Worm (Caenorhabditis elegans): Measurements from ENCODE around the gene C46F11.6.

Gene C46F11.6

DNA sequence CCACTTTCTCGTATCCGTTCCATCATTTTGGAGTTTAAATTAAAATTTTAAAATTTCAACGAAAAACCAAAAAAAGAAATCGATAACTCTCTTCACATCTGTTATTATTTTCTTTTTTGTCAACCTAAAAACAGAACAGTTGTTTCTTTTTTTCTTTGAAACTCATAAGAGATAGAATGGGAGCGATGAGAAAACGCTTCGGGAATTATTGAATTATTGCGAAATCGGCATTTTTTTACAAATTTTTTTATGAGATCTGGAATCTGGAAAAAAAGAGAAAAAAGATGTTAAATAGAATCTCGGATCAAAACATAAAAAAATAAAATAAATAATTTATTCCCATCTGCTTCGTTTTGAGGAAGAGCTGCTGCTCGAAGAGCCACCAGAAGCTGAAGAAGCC lies 12.8 kb downstream of the C46F11.6 start, which contains the start of gene C46F11.5:
Gene C46F11.5, minus strand, starts transcription at position 128 of the 400 bp plus-strand sequence.
- no peak for TF ChIP-seq tbx-11 (GFP tag; IDR thresholded peaks at IDR 0.05)
- no peak for TF ChIP-seq scrt-1 (GFP tag; IDR thresholded peaks at IDR 0.05)

- TF ChIP-seq ceh-36 (tag; optimal IDR thresholded peaks at IDR 0.05) (no peak), hnd-1 (tag; optimal IDR thresholded peaks at IDR 0.05) (no peak), ets-7 (tag; optimal IDR thresholded peaks at IDR 0.05) (no peak)
Observed at ce11 chrIII:3652964-3653363, 17.3 kb downstream of the C46F11.6 start.

DNA sequence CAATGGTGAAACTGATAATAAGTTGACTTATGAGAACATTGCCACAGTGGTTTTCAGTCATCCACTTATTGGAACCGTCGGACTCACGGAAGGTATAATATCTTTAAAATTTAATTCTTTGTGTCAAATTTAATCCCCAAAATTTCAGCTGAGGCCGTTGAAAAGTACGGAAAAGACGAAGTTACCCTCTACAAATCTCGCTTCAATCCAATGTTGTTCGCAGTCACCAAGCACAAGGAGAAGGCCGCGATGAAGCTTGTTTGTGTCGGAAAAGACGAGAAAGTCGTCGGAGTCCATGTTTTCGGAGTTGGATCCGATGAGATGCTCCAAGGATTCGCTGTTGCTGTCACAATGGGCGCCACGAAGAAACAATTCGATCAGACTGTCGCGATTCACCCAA lies 17.8 kb downstream of the C46F11.6 start:
- TF ChIP-seq ceh-36 (tag; optimal IDR thresholded peaks at IDR 0.05) (no peak), hmbx-1 (tag; optimal IDR thresholded peaks at IDR 0.05) (no peak), hmg-4 (GFP tag; optimal IDR thresholded peaks at IDR 0.05) (no peak), flt-1 (GFP tag; IDR thresholded peaks at IDR 0.05) (no peak), pes-1 (GFP tag; IDR thresholded peaks at IDR 0.05) (no peak), F13C5.2 (tag; optimal IDR thresholded peaks at IDR 0.05) (no peak), sea-1 (GFP tag; conservative IDR thresholded peaks at IDR 0.05) (no peak), tbx-37 (GFP tag; conservative IDR thresholded peaks at IDR 0.05) (no peak)

- TF ChIP-seq tra-4 (tag; optimal IDR thresholded peaks at IDR 0.05): no peak
Observed at ce11 chrIII:3650677-3651315, 19.4 kb downstream of the C46F11.6 start, which contains the start of the genes madf-8 and gsr-1. TSS of gene madf-8 (minus strand) at chrIII:3650832. TSS of gene gsr-1 (plus strand) at chrIII:3650907.

DNA sequence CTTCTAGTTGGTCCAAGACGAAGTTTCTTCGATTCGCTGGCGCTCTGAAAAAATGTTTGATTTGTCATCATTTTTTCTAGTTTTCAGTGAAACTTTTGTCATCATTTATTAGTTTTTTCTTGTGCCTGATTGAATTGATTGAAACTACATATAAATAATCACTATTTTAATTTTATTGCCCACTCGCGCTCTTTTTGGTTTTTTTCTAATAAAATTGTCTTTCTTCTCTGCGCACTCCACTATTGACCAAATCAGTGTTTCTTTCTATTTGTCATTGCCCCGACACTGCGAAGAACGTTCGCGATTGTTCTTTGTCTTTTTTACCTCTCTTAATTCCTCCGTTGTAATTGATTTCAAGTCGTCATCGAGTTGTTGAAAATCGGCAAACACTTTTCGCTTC lies 20.0 kb downstream of the C46F11.6 start:
- no peak for TF ChIP-seq scrt-1 (GFP tag; IDR thresholded peaks at IDR 0.05)
- TF ChIP-seq flt-1 (GFP tag; IDR thresholded peaks at IDR 0.05): no peak
- TF ChIP-seq F13C5.2 (tag; optimal IDR thresholded peaks at IDR 0.05): no peak
- TF ChIP-seq hnd-1 (tag; optimal IDR thresholded peaks at IDR 0.05): no peak
- TF ChIP-seq tbx-37 (GFP tag; conservative IDR thresholded peaks at IDR 0.05): no peak
- TF ChIP-seq ceh-13 (GFP tag; optimal IDR thresholded peaks at IDR 0.05): no peak
- no peak for TF ChIP-seq pes-1 (GFP tag; IDR thresholded peaks at IDR 0.05)
- TF ChIP-seq ama-1 (optimal IDR thresholded peaks at IDR 0.05): no peak
- no peak for TF ChIP-seq ceh-36 (tag; optimal IDR thresholded peaks at IDR 0.05)
- no peak for TF ChIP-seq hmbx-1 (tag; optimal IDR thresholded peaks at IDR 0.05)
- TF ChIP-seq sea-1 (GFP tag; conservative IDR thresholded peaks at IDR 0.05): no peak
- TF ChIP-seq tra-4 (tag; optimal IDR thresholded peaks at IDR 0.05): no peak

- TF ChIP-seq hmg-4 (GFP tag; optimal IDR thresholded peaks at IDR 0.05): no peak
- no peak for TF ChIP-seq hmbx-1 (tag; optimal IDR thresholded peaks at IDR 0.05)
- no peak for TF ChIP-seq ceh-13 (GFP tag; optimal IDR thresholded peaks at IDR 0.05)
- TF ChIP-seq pes-1 (GFP tag; IDR thresholded peaks at IDR 0.05): no peak
- TF ChIP-seq tbx-37 (GFP tag; conservative IDR thresholded peaks at IDR 0.05): no peak
- no peak for TF ChIP-seq flt-1 (GFP tag; IDR thresholded peaks at IDR 0.05)
- no peak for TF ChIP-seq aly-1 (tag; optimal IDR thresholded peaks at IDR 0.05)
- TF ChIP-seq ceh-36 (tag; optimal IDR thresholded peaks at IDR 0.05): no peak
- no peak for TF ChIP-seq tra-4 (tag; optimal IDR thresholded peaks at IDR 0.05)
Observed at ce11 chrIII:3649305-3649704, 20.9 kb downstream of the C46F11.6 start.

DNA sequence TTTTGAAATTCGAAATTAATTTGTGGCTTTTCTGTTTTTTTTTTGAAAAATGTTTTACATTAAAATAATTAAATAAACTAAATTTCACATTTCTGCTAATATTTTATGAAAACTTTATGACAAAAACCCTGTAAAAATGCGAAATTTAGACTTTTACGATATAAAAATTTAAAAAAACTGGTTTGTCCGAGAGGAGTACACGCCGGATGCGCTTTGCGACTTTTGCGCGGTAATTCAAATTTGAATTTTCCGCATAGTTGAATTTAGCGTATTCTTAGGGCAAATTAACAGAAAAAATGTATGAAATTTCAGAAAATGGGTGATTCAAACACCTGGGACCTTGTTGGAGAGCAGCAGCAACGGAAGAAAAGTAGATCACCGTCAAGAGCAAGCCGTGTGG lies 26.2 kb downstream of the C46F11.6 start, which contains the start of gene unc-93:
Gene unc-93, plus strand, starts transcription at position 301 of the 400 bp plus-strand sequence.
- TF ChIP-seq flt-1 (GFP tag; IDR thresholded peaks at IDR 0.05): no peak
- no peak for TF ChIP-seq tbx-11 (GFP tag; IDR thresholded peaks at IDR 0.05)
- TF ChIP-seq tbx-37 (GFP tag; conservative IDR thresholded peaks at IDR 0.05): no peak
- TF ChIP-seq ets-7 (tag; optimal IDR thresholded peaks at IDR 0.05): no peak
- no peak for TF ChIP-seq aly-1 (tag; optimal IDR thresholded peaks at IDR 0.05)
- no peak for TF ChIP-seq B0310.2 (tag; optimal IDR thresholded peaks at IDR 0.05)
- no peak for TF ChIP-seq hmg-4 (GFP tag; optimal IDR thresholded peaks at IDR 0.05)
- TF ChIP-seq ceh-36 (tag; optimal IDR thresholded peaks at IDR 0.05): no peak
- TF ChIP-seq scrt-1 (GFP tag; IDR thresholded peaks at IDR 0.05): no peak
- TF ChIP-seq pes-1 (GFP tag; IDR thresholded peaks at IDR 0.05): no peak
- TF ChIP-seq hmbx-1 (tag; optimal IDR thresholded peaks at IDR 0.05): no peak
- no peak for TF ChIP-seq sea-1 (GFP tag; conservative IDR thresholded peaks at IDR 0.05)
- TF ChIP-seq tra-4 (tag; optimal IDR thresholded peaks at IDR 0.05): no peak

ce11 chrIII:3643602-3644001 lies 26.6 kb downstream of the C46F11.6 start:
- TF ChIP-seq hmg-4 (GFP tag; optimal IDR thresholded peaks at IDR 0.05) (no peak), flt-1 (GFP tag; IDR thresholded peaks at IDR 0.05) (no peak), ceh-36 (tag; optimal IDR thresholded peaks at IDR 0.05) (no peak), tbx-37 (GFP tag; conservative IDR thresholded peaks at IDR 0.05) (no peak), hmbx-1 (tag; optimal IDR thresholded peaks at IDR 0.05) (no peak), tra-4 (tag; optimal IDR thresholded peaks at IDR 0.05) (no peak), ceh-13 (GFP tag; optimal IDR thresholded peaks at IDR 0.05) (no peak), ets-7 (tag; optimal IDR thresholded peaks at IDR 0.05) (no peak), F13C5.2 (tag; optimal IDR thresholded peaks at IDR 0.05) (no peak), aly-1 (tag; optimal IDR thresholded peaks at IDR 0.05) (no peak), scrt-1 (GFP tag; IDR thresholded peaks at IDR 0.05) (no peak), hnd-1 (tag; optimal IDR thresholded peaks at IDR 0.05) (no peak), sea-1 (GFP tag; conservative IDR thresholded peaks at IDR 0.05) (no peak), B0310.2 (tag; optimal IDR thresholded peaks at IDR 0.05) (no peak), tbx-11 (GFP tag; IDR thresholded peaks at IDR 0.05) (no peak)

All from whole organism, early embryonic.